Worm (Caenorhabditis elegans): ENCODE results near the gene sec-15.

Gene sec-15

DNA sequence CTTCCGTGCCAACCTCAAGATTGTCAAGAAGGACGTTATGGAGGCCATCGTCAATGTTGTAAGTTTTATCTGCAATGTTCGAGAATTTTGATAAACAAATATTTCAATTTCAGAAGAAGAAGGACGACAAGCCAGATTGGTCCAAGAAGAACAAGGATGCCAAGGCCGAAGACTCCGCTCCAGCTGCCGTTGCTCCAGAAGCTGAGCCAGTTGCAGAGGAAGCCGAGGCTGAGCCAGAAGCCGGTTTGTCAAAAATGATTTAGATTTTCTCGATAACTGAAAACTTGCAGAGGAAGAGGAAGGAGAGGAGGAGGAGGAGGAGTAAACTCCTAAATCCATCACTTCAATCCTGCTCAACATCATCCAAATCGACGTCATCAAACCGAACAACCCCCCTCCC lies 45.4 kb downstream of the sec-15 start:
- TF ChIP-seq ztf-4 (tag; optimal IDR thresholded peaks at IDR 0.05): no peak

ce11 chrX:8789014-8789506 lies 46.5 kb downstream of the sec-15 start, which contains the start of gene unc-27:
unc-27 (plus strand) TSS chrX:8789456.
- TF ChIP-seq lsy-12 (tag; optimal IDR thresholded peaks at IDR 0.05) (no peak), tbx-2 (tag; optimal IDR thresholded peaks at IDR 0.05) (no peak), egl-5 (tag; optimal IDR thresholded peaks at IDR 0.05) (peak; percentile 16), nfya-1 (tag; optimal IDR thresholded peaks at IDR 0.05; ENCODE audit: insufficient read depth) (peak; percentile 35), elt-1 (tag; optimal IDR thresholded peaks at IDR 0.05) (no peak)

DNA sequence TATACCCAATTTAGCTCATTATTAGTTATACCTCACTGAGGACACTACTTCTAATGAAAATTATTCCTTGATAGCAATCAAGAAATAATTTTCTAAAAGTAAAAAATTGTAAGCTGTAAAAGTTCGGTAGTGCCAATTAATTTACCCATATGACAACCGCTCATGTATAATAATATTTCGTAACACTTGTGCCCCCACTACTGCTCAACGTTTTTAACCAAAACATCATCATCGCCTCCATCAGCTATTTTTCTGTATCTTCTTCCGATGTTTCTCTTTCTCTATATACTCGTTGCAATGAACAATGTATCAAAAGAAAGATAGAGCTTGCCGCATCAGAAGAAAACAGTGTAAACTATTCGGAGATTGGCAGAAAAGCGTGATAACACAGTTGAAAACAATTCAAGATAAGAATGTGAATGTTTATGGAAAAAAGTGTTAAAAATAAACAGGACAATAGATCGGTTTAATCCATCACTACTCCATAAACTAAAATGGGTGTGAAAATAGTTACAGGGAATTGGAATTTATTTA lies 47.8 kb downstream of the sec-15 start:
- TF ChIP-seq ZK546.5 (tag; optimal IDR thresholded peaks at IDR 0.05) (no peak), nfya-1 (tag; optimal IDR thresholded peaks at IDR 0.05; ENCODE audit: insufficient read depth) (peak; percentile 22), nhr-28 (tag; optimal IDR thresholded peaks at IDR 0.05) (no peak), nhr-76 (tag; optimal IDR thresholded peaks at IDR 0.05) (no peak), lin-15B (tag; optimal IDR thresholded peaks at IDR 0.05) (no peak), elt-2 (tag; optimal IDR thresholded peaks at IDR 0.05) (peak; percentile 14), daf-12 (tag; optimal IDR thresholded peaks at IDR 0.05) (no peak), aly-2 (tag; optimal IDR thresholded peaks at IDR 0.05) (no peak)

DNA sequence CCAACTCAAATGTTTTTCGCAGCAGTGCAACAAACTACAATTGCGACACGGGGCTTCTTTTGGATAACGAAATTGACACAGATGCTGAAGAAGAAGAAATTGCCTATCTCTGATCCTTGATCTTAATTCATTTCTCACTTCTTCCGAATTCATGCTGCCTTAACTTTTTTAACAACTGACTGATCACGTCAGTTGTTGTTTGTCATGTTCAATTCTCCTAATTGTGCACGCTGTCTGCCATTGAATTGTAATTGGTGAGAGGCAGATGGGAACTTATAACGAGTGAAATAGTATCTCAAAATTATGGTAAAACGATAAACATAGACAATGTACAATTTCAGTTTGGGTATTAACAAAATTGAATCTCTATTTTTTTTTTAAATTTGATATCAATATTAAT lies 48.8 kb downstream of the sec-15 start:
- TF ChIP-seq lin-39 (tag; optimal IDR thresholded peaks at IDR 0.05): no peak
- no peak for TF ChIP-seq aly-2 (tag; optimal IDR thresholded peaks at IDR 0.05)
- TF ChIP-seq mml-1 (tag; optimal IDR thresholded peaks at IDR 0.05): no peak
- peak; percentile 13 for TF ChIP-seq egl-5 (tag; optimal IDR thresholded peaks at IDR 0.05)
- TF ChIP-seq ceh-16 (tag; optimal IDR thresholded peaks at IDR 0.05): no peak
- no peak for TF ChIP-seq unc-62 (GFP tag; optimal IDR thresholded peaks at IDR 0.05)
- peak; percentile 3 for TF ChIP-seq nfya-1 (tag; optimal IDR thresholded peaks at IDR 0.05; ENCODE audit: insufficient read depth)

ce11 chrX:8784234-8784633 lies 51.3 kb downstream of the sec-15 start, which contains the start of gene ZK721.3:
ZK721.3 (plus strand) TSS chrX:8784534.
- TF ChIP-seq egl-5 (tag; optimal IDR thresholded peaks at IDR 0.05): no peak
- no peak for TF ChIP-seq snpc-4 (tag; optimal IDR thresholded peaks at IDR 0.05)
- no peak for TF ChIP-seq egl-27 (tag; optimal IDR thresholded peaks at IDR 0.05)
- no peak for TF ChIP-seq ceh-9 (tag; optimal IDR thresholded peaks at IDR 0.05)
- no peak for TF ChIP-seq nhr-25 (tag; optimal IDR thresholded peaks at IDR 0.05)
- TF ChIP-seq pha-4 (tag; optimal IDR thresholded peaks at IDR 0.05): no peak
